Worm (Caenorhabditis elegans): Measurements from ENCODE around the gene ubxn-3.

ce11 chrII:263563-263962 lies 43.1 kb upstream of the ubxn-3 start, which contains the start of gene scc-2:
- TF ChIP-seq elt-1 (tag; optimal IDR thresholded peaks at IDR 0.05) (no peak), lin-39 (tag; optimal IDR thresholded peaks at IDR 0.05) (no peak), ZK546.5 (tag; optimal IDR thresholded peaks at IDR 0.05) (no peak), alr-1 (tag; optimal IDR thresholded peaks at IDR 0.05) (no peak), zag-1 (tag; optimal IDR thresholded peaks at IDR 0.05) (no peak), mbf-1 (tag; optimal IDR thresholded peaks at IDR 0.05) (no peak), nhr-237 (tag; optimal IDR thresholded peaks at IDR 0.05) (no peak)
